Worm (Caenorhabditis elegans) whole organism, late embryonic: ENCODE data around the gene T24C2.3.
A peak's percentile ranks its signal among the peaks of the same experiment; 100 is the strongest.

ENCODE experiments used
- F13H6.1 ChIP-seq: sonication (generic microtip); optimal IDR thresholded peaks from 2 replicates; lab custom pipeline; 2016; ENCODE audit warnings: missing genetic modification characterization, missing compliant biosample characterization
- K09A11.1 ChIP-seq: sonication (generic microtip); optimal IDR thresholded peaks from 2 replicates; lab custom pipeline; 2017; ENCODE audit warnings: antibody characterized with exemption, mild to moderate bottlenecking, missing genetic modification characterization, missing compliant biosample characterization; ENCODE audit not compliant: insufficient read depth
- T23F11.4 ChIP-seq: fragments of 200-800 bp; sonication (Bioruptor generic); optimal IDR thresholded peaks from 2 replicates; lab custom pipeline; 2018; ENCODE audit warnings: mild to moderate bottlenecking, missing genetic modification characterization, missing compliant biosample characterization
- Y22D7AL.16 ChIP-seq: sonication (generic microtip); optimal IDR thresholded peaks from 2 replicates; lab custom pipeline; 2016; ENCODE audit warnings: missing genetic modification characterization, missing compliant biosample characterization
- ceh-14 ChIP-seq: sonication (generic microtip); optimal IDR thresholded peaks from 2 replicates; lab custom pipeline; 2016; ENCODE audit warnings: missing genotype, missing genetic modification characterization, missing compliant biosample characterization
- ceh-18 ChIP-seq: sonication (generic microtip); optimal IDR thresholded peaks from 2 replicates; lab custom pipeline; 2016; ENCODE audit warnings: missing genetic modification characterization, missing compliant biosample characterization
- ceh-30 ChIP-seq: fragments of 150-350 bp; optimal IDR thresholded peaks from 2 replicates; lab custom pipeline; 2014; ENCODE audit warnings: missing biosample characterization, missing genetic modification characterization
- ceh-31 ChIP-seq: sonication (generic microtip); optimal IDR thresholded peaks from 2 replicates; lab custom pipeline; 2016; ENCODE audit warnings: missing genetic modification characterization, missing compliant biosample characterization
- ceh-34 ChIP-seq: sonication (generic microtip); optimal IDR thresholded peaks from 2 replicates; lab custom pipeline; 2016; ENCODE audit warnings: mild to moderate bottlenecking, missing genetic modification characterization, missing compliant biosample characterization
- ceh-45 ChIP-seq: fragments of 200-800 bp; sonication (Bioruptor generic); IDR thresholded peaks from 2 replicates; pipeline ENCODE4 v1.3.6; 2022; ENCODE audit warnings: missing genetic modification reagents, missing genetic modification characterization, missing compliant biosample characterization
- ceh-48 ChIP-seq: sonication (generic microtip); optimal IDR thresholded peaks from 2 replicates; lab custom pipeline; 2016; ENCODE audit warnings: missing genetic modification characterization, inconsistent platforms, missing compliant biosample characterization
- ceh-9 ChIP-seq: sonication (generic microtip); optimal IDR thresholded peaks from 2 replicates; lab custom pipeline; 2016; ENCODE audit warnings: mild to moderate bottlenecking, missing genetic modification characterization, inconsistent platforms, missing compliant biosample characterization
- che-1 ChIP-seq: sonication (generic microtip); optimal IDR thresholded peaks from 2 replicates; lab custom pipeline; 2016; ENCODE audit warnings: mild to moderate bottlenecking, missing genetic modification characterization, missing compliant biosample characterization
- dve-1 ChIP-seq: sonication (generic microtip); optimal IDR thresholded peaks from 2 replicates; lab custom pipeline; 2017; ENCODE audit warnings: antibody characterized with exemption, mild to moderate bottlenecking, missing genetic modification characterization, missing compliant biosample characterization
- elt-2 ChIP-seq: sonication (generic microtip); optimal IDR thresholded peaks from 2 replicates; lab custom pipeline; 2016; ENCODE audit warnings: missing genetic modification reagents, missing genetic modification characterization, missing compliant biosample characterization
- ets-4 ChIP-seq: sonication (generic microtip); optimal IDR thresholded peaks from 2 replicates; lab custom pipeline; 2016; ENCODE audit warnings: missing genetic modification characterization, missing compliant biosample characterization
- fax-1 ChIP-seq: sonication (generic microtip); optimal IDR thresholded peaks from 2 replicates; lab custom pipeline; 2016; ENCODE audit warnings: missing genotype, missing genetic modification characterization, missing compliant biosample characterization
- fkh-10 ChIP-seq: fragments of 150-350 bp; optimal IDR thresholded peaks from 2 replicates; lab custom pipeline; 2014; ENCODE audit warnings: missing biosample characterization, missing genetic modification reagents, missing genetic modification characterization
- gmeb-2 ChIP-seq: sonication (generic microtip); optimal IDR thresholded peaks from 2 replicates; lab custom pipeline; 2016; ENCODE audit warnings: missing genetic modification characterization, inconsistent platforms, missing compliant biosample characterization
- hlh-6 ChIP-seq: sonication (generic microtip); optimal IDR thresholded peaks from 2 replicates; lab custom pipeline; 2016; ENCODE audit warnings: missing genotype, missing genetic modification characterization, missing compliant biosample characterization
- madf-2 ChIP-seq: sonication (generic microtip); optimal IDR thresholded peaks from 2 replicates; lab custom pipeline; 2017; ENCODE audit warnings: missing genetic modification characterization, missing compliant biosample characterization
- mec-3 ChIP-seq: sonication (generic microtip); optimal IDR thresholded peaks from 2 replicates; lab custom pipeline; 2016; ENCODE audit warnings: borderline replicate concordance, missing genetic modification characterization, missing compliant biosample characterization
- nfya-1 ChIP-seq: sonication (generic microtip); optimal IDR thresholded peaks from 2 replicates; lab custom pipeline; 2017; ENCODE audit warnings: missing genetic modification characterization, mild to moderate bottlenecking, missing compliant biosample characterization, antibody characterized with exemption, moderate library complexity
- nhr-232 ChIP-seq: sonication (generic microtip); optimal IDR thresholded peaks from 2 replicates; lab custom pipeline; 2016; ENCODE audit warnings: missing genetic modification characterization, missing compliant biosample characterization
- npax-4 ChIP-seq: sonication (generic microtip); optimal IDR thresholded peaks from 2 replicates; lab custom pipeline; 2016; ENCODE audit warnings: missing genetic modification characterization, missing compliant biosample characterization
- pha-4 ChIP-seq: fragments of 150-350 bp; optimal IDR thresholded peaks from 2 replicates; lab custom pipeline; 2018; ENCODE audit warnings: missing biosample characterization, missing genetic modification reagents, missing genetic modification characterization
- ref-2 ChIP-seq: sonication (generic microtip); optimal IDR thresholded peaks from 2 replicates; lab custom pipeline; 2016; ENCODE audit warnings: missing genetic modification characterization, missing compliant biosample characterization
- sdc-2 ChIP-seq: sonication (generic microtip); optimal IDR thresholded peaks from 2 replicates; lab custom pipeline; 2016; ENCODE audit warnings: missing genotype, missing genetic modification characterization, missing compliant biosample characterization
- sox-2 ChIP-seq: fragments of 200-800 bp; sonication (Bioruptor generic); IDR thresholded peaks from 2 replicates; pipeline ENCODE4 v1.3.6; 2022; ENCODE audit warnings: missing genetic modification reagents, missing genetic modification characterization, missing compliant biosample characterization
- syd-9 ChIP-seq: sonication (generic microtip); optimal IDR thresholded peaks from 2 replicates; lab custom pipeline; 2016; ENCODE audit warnings: mild to moderate bottlenecking, missing genetic modification characterization, moderate library complexity, missing compliant biosample characterization
- tbx-2 ChIP-seq: sonication (generic microtip); optimal IDR thresholded peaks from 2 replicates; lab custom pipeline; 2016; ENCODE audit warnings: missing genetic modification characterization, missing compliant biosample characterization
- tbx-7 ChIP-seq: sonication (generic microtip); optimal IDR thresholded peaks from 2 replicates; lab custom pipeline; 2016; ENCODE audit warnings: missing genotype, missing genetic modification characterization, missing compliant biosample characterization
- unc-42 ChIP-seq: sonication (generic microtip); optimal IDR thresholded peaks from 2 replicates; lab custom pipeline; 2016; ENCODE audit warnings: missing genotype, missing genetic modification characterization, missing compliant biosample characterization
- unc-55 ChIP-seq: sonication (generic microtip); optimal IDR thresholded peaks from 2 replicates; lab custom pipeline; 2017; ENCODE audit warnings: missing biosample characterization, missing genetic modification reagents, missing genetic modification characterization
- ztf-16 ChIP-seq: sonication (generic microtip); optimal IDR thresholded peaks from 2 replicates; lab custom pipeline; 2017; ENCODE audit warnings: missing genetic modification characterization, missing compliant biosample characterization

Gene T24C2.3

DNA sequence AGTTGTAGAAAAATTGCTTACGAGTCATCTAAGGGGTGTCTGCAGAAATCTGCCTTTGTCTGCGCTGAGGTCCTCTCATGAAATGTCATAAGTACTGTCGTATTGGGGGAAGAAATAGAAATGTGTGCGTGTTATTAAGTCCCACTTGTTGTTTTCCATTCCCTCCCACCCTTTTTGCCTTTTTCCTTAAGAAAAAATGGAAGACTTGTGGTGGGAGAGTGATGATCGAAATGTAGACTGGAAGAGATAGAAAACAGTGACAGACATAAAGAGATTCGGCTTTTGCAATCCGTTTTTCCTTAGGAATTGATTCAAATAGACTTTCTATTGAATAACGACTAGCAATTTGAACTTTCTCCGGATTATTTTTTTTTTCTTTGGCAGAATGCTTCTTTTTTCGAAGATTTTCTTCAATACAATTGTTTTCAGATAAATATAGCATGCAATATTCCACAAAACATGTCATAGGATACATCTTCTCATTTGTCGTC lies 6.4 kb downstream of the T24C2.3 start, which contains the start of gene ram-5:
Gene ram-5 (plus strand): TSS at position 441 of the 491 bp plus-strand sequence.
- TF ChIP-seq che-1 (tag; lab: Kevin White, UChicago): no peak
- no peak for TF ChIP-seq dve-1 (tag; lab: Kevin White, UChicago)
- TF ChIP-seq fax-1 (tag; lab: Kevin White, UChicago): no peak
- no peak for TF ChIP-seq syd-9 (tag; lab: Kevin White, UChicago)
- TF ChIP-seq fkh-10 (GFP tag; lab: Kevin White, UChicago): no peak

DNA sequence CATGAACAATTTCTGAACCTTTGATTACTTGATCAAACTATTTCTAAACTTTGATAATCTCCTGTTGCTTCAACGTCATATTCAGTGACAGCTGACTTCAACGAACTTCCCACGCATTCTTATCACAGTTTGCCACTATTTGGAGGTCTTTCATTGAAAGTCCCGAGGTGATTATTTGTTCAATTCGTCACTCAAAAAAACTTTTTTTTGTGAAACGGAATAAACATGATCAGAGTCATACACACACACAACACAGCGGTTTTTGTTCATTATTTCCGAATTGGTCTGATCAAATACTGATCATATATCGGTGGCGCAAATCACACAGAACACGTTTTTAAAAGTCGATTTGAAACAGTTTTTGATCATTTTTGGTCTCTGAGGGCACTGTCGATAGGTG lies 13.1 kb downstream of the T24C2.3 start:
- TF ChIP-seq madf-2 (tag; lab: Kevin White, UChicago) (no peak), syd-9 (tag; lab: Kevin White, UChicago) (no peak), fax-1 (tag; lab: Kevin White, UChicago) (no peak), ets-4 (no peak), ceh-45 (GFP tag; lab: Robert Waterston, UW) (no peak), elt-2 (tag; lab: Kevin White, UChicago) (no peak), pha-4 (no peak), ceh-31 (no peak), sox-2 (GFP tag; lab: Robert Waterston, UW) (no peak), ceh-18 (tag; lab: Kevin White, UChicago) (no peak)

DNA sequence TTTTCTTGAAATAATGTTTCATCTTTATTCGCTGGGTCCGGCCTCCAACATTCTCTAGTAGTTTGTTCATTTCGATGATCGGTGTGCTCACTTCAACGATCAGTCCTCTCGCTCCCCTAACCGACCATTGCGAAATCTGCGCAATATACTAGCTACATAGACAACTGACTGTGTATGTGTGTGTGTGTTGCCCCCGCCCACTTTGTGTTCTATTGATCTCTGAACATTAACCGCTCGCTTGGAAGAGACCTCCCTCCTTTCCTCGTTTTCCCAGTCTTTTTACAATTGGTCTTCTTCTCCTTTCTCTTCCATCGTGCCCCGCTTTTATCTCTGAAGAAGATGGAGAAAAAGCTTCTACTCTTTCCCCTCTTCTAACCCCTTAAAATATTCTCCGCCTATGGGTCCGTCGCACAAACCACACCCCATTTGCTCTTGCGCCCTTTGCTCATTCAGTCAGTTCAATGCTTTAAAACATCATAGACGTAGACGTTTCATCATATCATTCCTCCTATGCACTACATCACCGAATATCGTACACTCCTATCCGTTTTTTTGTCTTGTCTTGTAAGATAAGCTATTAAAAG lies 14.1 kb downstream of the T24C2.3 start:
- no peak for TF ChIP-seq ceh-30 (tag; lab: Kevin White, UChicago)
- TF ChIP-seq ceh-48 (tag; lab: Kevin White, UChicago): peak; percentile 32
- TF ChIP-seq nhr-232 (tag; lab: Kevin White, UChicago): no peak
- TF ChIP-seq unc-55 (GFP tag; lab: Kevin White, UChicago): peak; percentile 66
- no peak for TF ChIP-seq dve-1 (tag; lab: Kevin White, UChicago)
- TF ChIP-seq pha-4: no peak
- no peak for TF ChIP-seq gmeb-2 (tag; lab: Kevin White, UChicago)
- TF ChIP-seq ceh-9: no peak
- TF ChIP-seq npax-4 (tag; lab: Kevin White, UChicago): no peak
- TF ChIP-seq T23F11.4: no peak
- TF ChIP-seq sox-2 (GFP tag; lab: Robert Waterston, UW): no peak
- TF ChIP-seq ceh-14 (tag; lab: Kevin White, UChicago): peak; percentile 4
- no peak for TF ChIP-seq fkh-10 (GFP tag; lab: Kevin White, UChicago)
- TF ChIP-seq K09A11.1 (tag; lab: Kevin White, UChicago): no peak
- TF ChIP-seq mec-3: no peak
- TF ChIP-seq ceh-31: peak; percentile 45
- TF ChIP-seq ztf-16 (tag; lab: Kevin White, UChicago): no peak
- TF ChIP-seq hlh-6 (tag; lab: Kevin White, UChicago): peak; percentile 52
- TF ChIP-seq ceh-34 (tag; lab: Kevin White, UChicago): peak; percentile 8
- peak; percentile 53 for TF ChIP-seq tbx-2 (tag; lab: Kevin White, UChicago)
- no peak for TF ChIP-seq sdc-2
- TF ChIP-seq F13H6.1 (tag; lab: Kevin White, UChicago): peak; percentile 31
- TF ChIP-seq ref-2 (tag; lab: Kevin White, UChicago): peak; percentile 48
- peak; percentile 42 for TF ChIP-seq unc-42 (tag; lab: Kevin White, UChicago)
- TF ChIP-seq tbx-7: no peak
- TF ChIP-seq Y22D7AL.16 (tag; lab: Kevin White, UChicago): no peak
- TF ChIP-seq syd-9 (tag; lab: Kevin White, UChicago): peak; percentile 49
- TF ChIP-seq nfya-1 (tag; lab: Kevin White, UChicago): peak; percentile 45
- TF ChIP-seq ceh-18 (tag; lab: Kevin White, UChicago): peak; percentile 82
- TF ChIP-seq, all 69 proteins: peak for 13
